Worm (Caenorhabditis elegans) whole organism, mixed stage, embryonic: Measurements from ENCODE around the gene F44D12.16.

ENCODE experiments used
- bed-3 ChIP-seq: fragments of 200-800 bp; sonication (Bioruptor generic); optimal IDR thresholded peaks from 3 replicates; lab custom pipeline; 2018; ENCODE audit warnings: mild to moderate bottlenecking, missing genetic modification characterization, moderate library complexity, missing compliant biosample characterization
- blmp-1 ChIP-seq: fragments of 150-350 bp; optimal IDR thresholded peaks from 2 replicates; lab custom pipeline; 2014; ENCODE audit warnings: missing biosample characterization, missing genetic modification characterization
- drap-1 ChIP-seq: fragments of 200-800 bp; sonication (Bioruptor generic); optimal IDR thresholded peaks from 3 replicates; lab custom pipeline; 2018; ENCODE audit warnings: mild to moderate bottlenecking, missing genetic modification characterization, missing compliant biosample characterization
- flh-1 ChIP-seq: fragments of 200-800 bp; sonication (Bioruptor generic); optimal IDR thresholded peaks from 2 replicates; lab custom pipeline; 2018; ENCODE audit warnings: mild to moderate bottlenecking, missing genetic modification characterization, moderate library complexity, missing compliant biosample characterization
- lin-13 ChIP-seq: fragments of 150-350 bp; optimal IDR thresholded peaks from 2 replicates; lab custom pipeline; 2014; ENCODE audit warnings: missing biosample characterization, missing genetic modification characterization
- lsy-2 ChIP-seq: fragments of 150-350 bp; optimal IDR thresholded peaks from 2 replicates; lab custom pipeline; 2014; ENCODE audit warnings: missing biosample characterization, missing genetic modification characterization
- nhr-237 ChIP-seq: fragments of 150-350 bp; optimal IDR thresholded peaks from 2 replicates; lab custom pipeline; 2014; ENCODE audit warnings: missing biosample characterization, missing genetic modification characterization
- pha-4 ChIP-seq: fragments of 150-350 bp; optimal IDR thresholded peaks from 2 replicates; lab custom pipeline; 2018; ENCODE audit warnings: missing biosample characterization, missing genetic modification reagents, missing genetic modification characterization
- unc-39 ChIP-seq: fragments of 150-350 bp; optimal IDR thresholded peaks from 2 replicates; lab custom pipeline; 2014; ENCODE audit warnings: missing biosample characterization, missing genetic modification characterization
- unc-62 ChIP-seq: fragments of 150-350 bp; optimal IDR thresholded peaks from 2 replicates; lab custom pipeline; 2014; ENCODE audit warnings: missing biosample characterization, missing genetic modification reagents, missing genetic modification characterization

DNA sequence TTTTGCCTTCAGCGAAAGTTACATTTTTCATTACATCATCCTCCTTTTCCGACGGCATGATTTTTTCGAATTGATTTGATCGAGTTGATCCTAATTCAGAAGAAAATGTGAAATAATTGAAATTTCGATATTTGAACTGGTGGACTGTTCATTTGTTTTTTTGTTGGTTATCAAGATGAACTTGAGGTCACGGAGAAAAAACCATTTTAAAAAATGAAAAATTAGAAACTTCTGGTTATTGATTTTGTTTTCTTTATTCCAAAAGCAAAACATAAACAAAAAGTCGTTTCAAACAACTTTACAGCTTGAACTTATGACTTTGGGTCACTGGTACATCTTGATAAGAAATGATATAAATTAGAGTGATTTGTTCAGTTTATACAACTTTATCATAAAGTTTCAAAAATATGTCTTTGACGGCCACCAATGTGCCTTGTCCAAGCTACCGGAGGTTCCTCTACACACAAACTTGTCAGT is 46.2 kb downstream of the F44D12.16 start, which contains the start of the genes ttbk-4 and W01B6.4:
- TF ChIP-seq blmp-1 (tag; lab: Kevin White, UChicago) = no peak
- TF ChIP-seq lin-13 = no peak
- no peak for TF ChIP-seq drap-1 (GFP tag; lab: Kevin White, UChicago)
- no peak for TF ChIP-seq lsy-2 (tag; lab: Kevin White, UChicago)
- TF ChIP-seq bed-3 (GFP tag; lab: Kevin White, UChicago) = no peak
- TF ChIP-seq pha-4 (tag; lab: Kevin White, UChicago) = no peak
- no peak for TF ChIP-seq unc-62 (GFP tag; lab: Kevin White, UChicago)
- no peak for TF ChIP-seq nhr-237 (tag; lab: Kevin White, UChicago)
- no peak for TF ChIP-seq unc-39
- no peak for TF ChIP-seq flh-1 (GFP tag; lab: Kevin White, UChicago)
